Worm (Caenorhabditis elegans): ENCODE results near the gene C01G10.14.

DNA sequence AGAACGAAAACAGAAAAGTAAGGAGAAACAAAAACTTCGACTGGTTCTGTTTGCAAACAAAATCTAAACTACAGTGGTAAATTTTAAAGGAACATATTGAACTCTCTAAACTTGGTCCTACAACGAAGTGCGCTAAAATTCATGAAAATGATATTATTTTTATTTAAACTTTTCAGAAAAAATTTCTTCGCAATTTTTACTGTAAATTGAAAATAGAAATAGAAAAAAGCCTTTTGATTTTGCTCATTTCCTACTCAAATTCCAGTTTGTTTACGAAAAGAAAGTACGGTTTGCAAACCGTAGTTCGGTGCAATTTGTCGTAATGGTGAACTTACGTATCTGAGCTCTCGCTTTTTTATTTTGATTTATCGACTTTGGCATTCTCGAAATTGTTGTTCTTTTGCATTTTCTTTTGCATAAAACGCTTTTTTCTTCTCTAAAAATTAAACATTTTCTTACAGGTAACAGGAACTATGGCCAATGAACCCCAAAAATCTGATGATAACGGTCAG lies 39.9 kb downstream of the C01G10.14 start, which contains the start of gene otub-1:
- TF ChIP-seq him-1 (tag; optimal IDR thresholded peaks at IDR 0.05) (no peak), dao-5 (tag; optimal IDR thresholded peaks at IDR 0.05) (no peak)
